Worm (Caenorhabditis elegans): ENCODE results near the gene T19C3.6.

The T19C3.6 gene

DNA sequence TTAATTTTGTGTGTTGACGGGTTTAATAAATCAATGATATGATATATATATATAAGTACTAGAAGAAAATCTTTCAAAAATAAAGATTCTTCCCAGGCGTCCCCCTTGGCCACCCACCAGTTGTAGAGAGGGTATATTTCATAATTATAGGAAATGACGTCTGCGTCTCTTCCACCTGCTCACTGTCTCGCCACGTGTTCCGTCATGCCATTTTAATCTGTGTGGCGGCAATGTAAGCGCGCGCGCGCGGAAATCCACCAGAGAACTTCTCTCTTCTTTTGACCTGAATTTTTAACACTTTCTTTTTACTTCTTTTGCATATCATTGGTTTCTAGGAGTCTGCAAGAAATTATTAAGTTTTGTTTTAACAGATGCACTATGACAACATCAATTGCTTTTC is 23.0 kb upstream of the T19C3.6 start:
- TF ChIP-seq hlh-30 (tag; optimal IDR thresholded peaks at IDR 0.05; ENCODE audit: insufficient read depth) (peak; percentile 4), ref-2 (tag; optimal IDR thresholded peaks at IDR 0.05) (peak; percentile 22), pqm-1 (tag; optimal IDR thresholded peaks at IDR 0.05) (no peak)

DNA sequence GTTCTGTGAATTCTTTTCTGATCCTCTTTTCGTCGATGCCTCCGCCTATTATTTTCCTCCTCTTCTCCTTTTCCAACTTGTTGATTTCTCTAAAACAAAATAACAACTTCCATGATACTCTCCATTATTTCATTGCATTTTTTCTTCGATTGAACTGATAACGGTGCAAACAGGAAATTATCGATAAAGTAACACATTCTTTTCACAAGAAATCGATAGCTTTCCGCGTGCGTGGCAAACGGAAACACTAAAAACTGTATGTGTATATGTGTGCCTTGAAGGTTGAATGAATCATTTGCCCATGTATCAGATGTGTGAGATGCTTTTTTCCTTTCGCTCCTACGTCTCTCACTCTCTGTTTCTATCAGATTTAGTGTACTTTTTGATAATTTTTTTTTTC is 20.3 kb upstream of the T19C3.6 start:
- TF ChIP-seq ceh-9 (tag; optimal IDR thresholded peaks at IDR 0.05) (no peak), elt-2 (tag; optimal IDR thresholded peaks at IDR 0.05) (peak; percentile 16)

- no peak for TF ChIP-seq ceh-18 (tag; optimal IDR thresholded peaks at IDR 0.05)
- no peak for TF ChIP-seq tbx-7 (tag; optimal IDR thresholded peaks at IDR 0.05)
- no peak for TF ChIP-seq che-1 (tag; optimal IDR thresholded peaks at IDR 0.05)
- no peak for TF ChIP-seq F13H6.1 (tag; optimal IDR thresholded peaks at IDR 0.05)
- no peak for TF ChIP-seq unc-55 (GFP tag; optimal IDR thresholded peaks at IDR 0.05)
- TF ChIP-seq madf-2 (tag; optimal IDR thresholded peaks at IDR 0.05), result no peak
Observed at ce11 chrIII:650539-650938, 19.2 kb upstream of the T19C3.6 start.

ce11 chrIII:649935-650334 is 18.6 kb upstream of the T19C3.6 start:
- TF ChIP-seq ceh-6 (GFP tag; optimal IDR thresholded peaks at IDR 0.05), result no peak
- no peak for TF ChIP-seq rnt-1 (tag; optimal IDR thresholded peaks at IDR 0.05)
- no peak for TF ChIP-seq unc-42 (tag; optimal IDR thresholded peaks at IDR 0.05)

DNA sequence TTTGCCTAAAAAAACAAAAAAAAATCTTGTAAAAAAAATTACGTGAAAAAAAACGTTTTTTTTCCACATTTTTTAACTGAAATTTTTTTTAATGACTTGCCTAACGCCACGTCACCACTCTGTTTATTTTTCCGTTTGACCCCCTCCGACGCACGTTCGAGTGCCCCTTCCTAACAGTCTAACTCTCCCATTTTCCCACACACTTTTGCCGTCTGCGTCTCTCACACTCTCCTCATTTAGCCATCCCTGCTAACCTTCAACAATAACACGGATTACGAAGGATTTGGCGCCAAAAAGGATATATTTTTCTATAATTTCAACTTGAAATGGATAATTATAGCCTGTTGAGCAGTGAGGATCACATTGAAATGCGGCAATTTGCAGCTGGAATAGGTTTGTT is 15.9 kb upstream of the T19C3.6 start:
- TF ChIP-seq ceh-6 (GFP tag; optimal IDR thresholded peaks at IDR 0.05) (no peak), sox-2 (GFP tag; IDR thresholded peaks at IDR 0.05) (no peak), eyg-1 (tag; optimal IDR thresholded peaks at IDR 0.05) (peak; percentile 5), Y22D7AL.16 (tag; optimal IDR thresholded peaks at IDR 0.05) (no peak), nfya-1 (tag; optimal IDR thresholded peaks at IDR 0.05) (no peak), tbx-2 (tag; optimal IDR thresholded peaks at IDR 0.05) (peak; percentile 22), pat-9 (tag; optimal IDR thresholded peaks at IDR 0.05) (no peak), ttx-3 (tag; optimal IDR thresholded peaks at IDR 0.05) (no peak), ceh-31 (tag; optimal IDR thresholded peaks at IDR 0.05) (peak; percentile 5), ceh-34 (tag; optimal IDR thresholded peaks at IDR 0.05) (peak; percentile 2), npax-4 (tag; optimal IDR thresholded peaks at IDR 0.05) (no peak), ceh-24 (tag; optimal IDR thresholded peaks at IDR 0.05) (no peak)

DNA sequence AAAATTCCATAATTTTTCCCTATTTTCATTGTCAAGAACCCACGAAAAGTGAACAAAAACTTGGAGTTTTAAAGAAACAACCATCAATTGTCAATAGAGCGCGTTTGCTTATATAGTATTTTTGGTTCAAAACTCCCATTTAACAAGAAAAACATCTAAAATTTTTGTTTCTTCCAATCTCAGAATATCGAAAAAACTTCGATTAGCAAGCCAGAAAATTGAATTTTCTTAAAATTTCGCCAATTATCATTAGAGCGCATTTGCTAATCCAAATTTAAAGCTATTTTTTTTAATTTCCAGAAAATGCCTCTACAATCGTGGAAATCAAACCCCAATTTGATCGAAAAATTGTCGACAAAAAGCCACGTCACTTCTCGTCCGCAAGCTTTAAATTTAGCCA is 15.1 kb upstream of the T19C3.6 start, which contains the start of gene orai-1:
Gene orai-1, plus strand, starts transcription at position 301 of the 400 bp plus-strand sequence.
- no peak for TF ChIP-seq T23F11.4 (GFP tag; optimal IDR thresholded peaks at IDR 0.05)
- no peak for TF ChIP-seq hlh-15 (tag; optimal IDR thresholded peaks at IDR 0.05)
- TF ChIP-seq gmeb-2 (tag; optimal IDR thresholded peaks at IDR 0.05), result no peak
- TF ChIP-seq ceh-6 (GFP tag; optimal IDR thresholded peaks at IDR 0.05), result no peak
- TF ChIP-seq ama-1 (optimal IDR thresholded peaks at IDR 0.05), result no peak
- TF ChIP-seq nfya-1 (tag; optimal IDR thresholded peaks at IDR 0.05), result no peak
- TF ChIP-seq unc-86 (tag; optimal IDR thresholded peaks at IDR 0.05), result no peak

DNA sequence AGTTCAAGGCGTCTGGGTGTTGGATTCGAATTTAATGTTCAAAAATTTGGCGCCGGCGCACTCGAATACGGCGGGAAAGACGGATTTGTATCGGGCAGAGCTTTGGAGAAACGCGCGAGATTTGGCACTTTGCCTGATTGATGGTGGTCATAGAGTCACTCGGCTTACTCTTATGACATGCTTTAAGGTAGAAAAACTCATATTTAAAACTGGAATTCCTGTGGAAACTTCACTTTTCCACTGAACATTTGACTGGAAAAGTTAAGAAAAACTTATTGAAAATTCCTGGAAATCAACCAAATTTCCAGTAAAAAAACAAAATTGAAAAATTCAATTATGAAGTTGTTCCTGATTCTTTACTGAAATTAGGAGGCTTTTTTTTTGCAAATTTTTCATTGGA is 13.3 kb upstream of the T19C3.6 start:
- TF ChIP-seq ceh-19 (GFP tag; optimal IDR thresholded peaks at IDR 0.05) (no peak), ref-2 (tag; optimal IDR thresholded peaks at IDR 0.05) (no peak), tbx-7 (tag; optimal IDR thresholded peaks at IDR 0.05) (no peak), ceh-14 (tag; optimal IDR thresholded peaks at IDR 0.05) (no peak)
